Worm (Caenorhabditis elegans) whole organism, mixed stage, embryonic: ENCODE measurements around the gene secs-1.

Experiments
- ceh-43 ChIP-seq: fragments of 200-800 bp; sonication (Bioruptor generic); optimal IDR thresholded peaks from 2 replicates; lab custom pipeline; 2018; ENCODE audit warnings: mild to moderate bottlenecking, missing genetic modification characterization, moderate library complexity, missing compliant biosample characterization
- ceh-83 ChIP-seq: fragments of 200-800 bp; sonication (Bioruptor generic); optimal IDR thresholded peaks from 2 replicates; lab custom pipeline; 2018; ENCODE audit warnings: mild to moderate bottlenecking, missing genetic modification characterization, missing compliant biosample characterization
- elt-1 ChIP-seq: sonication (generic microtip); optimal IDR thresholded peaks from 2 replicates; lab custom pipeline; 2017; ENCODE audit warnings: missing genetic modification characterization, mild to moderate bottlenecking, missing compliant biosample characterization, antibody characterized with exemption, moderate library complexity, borderline replicate concordance; ENCODE audit not compliant: insufficient read depth
- elt-3 ChIP-seq: fragments of 150-350 bp; optimal IDR thresholded peaks from 2 replicates; lab custom pipeline; 2014; ENCODE audit warnings: missing biosample characterization, missing genetic modification characterization
- lin-32 ChIP-seq: fragments of 200-800 bp; sonication (Bioruptor generic); optimal IDR thresholded peaks from 2 replicates; lab custom pipeline; 2018; ENCODE audit warnings: mild to moderate bottlenecking, missing genetic modification characterization, missing compliant biosample characterization
- nhr-12 ChIP-seq: fragments of 150-350 bp; optimal IDR thresholded peaks from 2 replicates; lab custom pipeline; 2014; ENCODE audit warnings: missing biosample characterization, missing genetic modification characterization
- nhr-237 ChIP-seq: fragments of 150-350 bp; optimal IDR thresholded peaks from 2 replicates; lab custom pipeline; 2014; ENCODE audit warnings: missing biosample characterization, missing genetic modification characterization
- nhr-28 ChIP-seq: fragments of 150-350 bp; optimal IDR thresholded peaks from 2 replicates; lab custom pipeline; 2014; ENCODE audit warnings: missing biosample characterization, missing genetic modification characterization
- pha-4 ChIP-seq: fragments of 150-350 bp; optimal IDR thresholded peaks from 2 replicates; lab custom pipeline; 2018; ENCODE audit warnings: missing biosample characterization, missing genetic modification reagents, missing genetic modification characterization
- snpc-4 ChIP-seq: fragments of 150-350 bp; optimal IDR thresholded peaks from 2 replicates; lab custom pipeline; 2014; ENCODE audit warnings: missing biosample characterization, missing genetic modification characterization
- sptf-1 ChIP-seq: sonication (generic microtip); optimal IDR thresholded peaks from 2 replicates; lab custom pipeline; 2017; ENCODE audit warnings: mild to moderate bottlenecking, missing genetic modification characterization, moderate library complexity, missing compliant biosample characterization
- unc-62 ChIP-seq: fragments of 150-350 bp; optimal IDR thresholded peaks from 2 replicates; lab custom pipeline; 2014; ENCODE audit warnings: missing biosample characterization, missing genetic modification reagents, missing genetic modification characterization
- ztf-11 ChIP-seq: fragments of 150-350 bp; optimal IDR thresholded peaks from 2 replicates; lab custom pipeline; 2014; ENCODE audit warnings: missing biosample characterization, missing genetic modification characterization

DNA sequence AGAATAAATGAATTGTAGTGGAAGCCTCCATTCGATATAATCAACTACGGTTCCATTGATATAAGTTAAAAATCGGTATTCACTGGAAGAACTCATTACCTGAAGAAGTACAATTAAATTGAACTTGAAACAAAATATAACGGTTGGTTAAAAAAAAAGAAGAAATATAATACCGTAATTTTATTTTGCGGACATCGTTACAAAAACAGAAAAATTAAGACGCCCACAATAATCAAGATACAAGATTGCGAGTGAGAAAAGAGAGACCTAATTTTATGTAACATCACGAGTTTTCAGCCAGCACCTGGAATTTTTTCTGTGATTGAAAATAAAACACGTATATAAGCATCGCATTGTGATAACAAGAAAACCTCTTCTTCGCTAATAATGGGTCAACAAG, 41.6 kb downstream of the secs-1 start, which contains the start of gene sre-6:
- TF ChIP-seq pha-4 (tag; lab: Kevin White, UChicago) (no peak), elt-3 (tag; lab: Kevin White, UChicago) (no peak), snpc-4 (no peak), nhr-28 (tag; lab: Kevin White, UChicago) (no peak), ztf-11 (tag; lab: Kevin White, UChicago) (no peak), unc-62 (GFP tag; lab: Kevin White, UChicago) (no peak), nhr-12 (tag; lab: Kevin White, UChicago) (no peak), sptf-1 (tag; lab: Kevin White, UChicago) (no peak), nhr-237 (no peak), ceh-43 (GFP tag; lab: Kevin White, UChicago) (no peak), elt-1 (tag; lab: Kevin White, UChicago) (no peak), lin-32 (GFP tag; lab: Kevin White, UChicago) (no peak), ceh-83 (GFP tag; lab: Kevin White, UChicago) (no peak)
